Fruit fly (Drosophila melanogaster): ENCODE data around the gene CG13807.

The CG13807 gene

DNA sequence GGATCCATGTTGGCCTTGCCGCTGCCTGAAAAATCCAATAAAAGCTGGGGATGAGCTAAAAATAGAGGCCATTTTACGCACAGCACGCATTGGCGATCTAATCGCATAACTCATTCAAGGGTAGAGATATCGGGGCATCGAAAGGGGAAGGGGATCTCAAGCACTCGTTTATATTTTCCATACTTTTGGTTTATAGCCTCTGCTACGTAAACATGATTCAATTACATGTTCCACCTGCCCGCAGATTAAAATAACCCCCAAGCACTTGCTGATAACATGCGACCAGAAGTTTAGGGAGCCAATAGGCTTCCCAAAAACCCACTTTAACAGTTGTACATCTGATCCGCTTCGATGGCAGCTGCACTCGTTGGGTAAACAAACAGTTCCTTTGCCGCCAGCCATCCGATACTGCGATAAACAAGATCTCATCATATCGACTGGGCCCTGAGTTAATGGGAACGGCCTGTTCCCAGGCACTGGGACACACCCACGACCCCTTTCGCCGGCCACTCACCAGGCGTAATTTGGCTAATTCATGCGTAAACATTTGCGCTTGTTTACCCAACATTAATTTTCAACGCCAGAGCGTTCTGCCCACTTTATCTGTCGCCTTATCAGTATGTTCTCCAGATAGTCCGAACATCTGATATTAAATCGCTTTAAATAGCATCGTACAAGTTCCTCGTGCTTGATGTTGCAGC, 8.6 kb upstream of the CG13807 start (continued):
- no peak for TF ChIP-seq CG11456 (GFP tag; IDR thresholded peaks at IDR 0.05)
- TF ChIP-seq CG12942 (GFP tag; optimal IDR thresholded peaks at IDR 0.05): no peak
- 0 out of 3 replicates have a peak, but pooled peaks have one; percentile 16 for TF ChIP-seq so (GFP tag; IDR thresholded peaks at IDR 0.05)
- no peak for TF ChIP-seq CG5180 (GFP tag; optimal IDR thresholded peaks at IDR 0.05)
- TF ChIP-seq gce (GFP tag; IDR thresholded peaks at IDR 0.05): no peak
- TF ChIP-seq schlank (tag; optimal IDR thresholded peaks at IDR 0.05): peak; percentile 8
- TF ChIP-seq CG14860 (GFP tag; IDR thresholded peaks at IDR 0.05; ENCODE audit: partially characterized antibody): no peak
- TF ChIP-seq gfzf (GFP tag; optimal IDR thresholded peaks at IDR 0.05): no peak
- TF ChIP-seq grau (tag; optimal IDR thresholded peaks at IDR 0.05): no peak
- peak; percentile 12 for TF ChIP-seq CrebB (tag; optimal IDR thresholded peaks at IDR 0.05)
- peak; percentile 10 for TF ChIP-seq HHEX (GFP tag; optimal IDR thresholded peaks at IDR 0.05)
- TF ChIP-seq CG32532 (GFP tag; IDR thresholded peaks at IDR 0.05): no peak
- TF ChIP-seq Usf (GFP tag; optimal IDR thresholded peaks at IDR 0.05): no peak
- no peak for TF ChIP-seq CG4820 (GFP tag; optimal IDR thresholded peaks at IDR 0.05)
- TF ChIP-seq ATbp (GFP tag; optimal IDR thresholded peaks at IDR 0.05): peak; percentile 31
- peak; percentile 29 for TF ChIP-seq CG7987 (GFP tag; optimal IDR thresholded peaks at IDR 0.05)
- no peak for TF ChIP-seq Pdp1 (GFP tag; optimal IDR thresholded peaks at IDR 0.05)
- no peak for TF ChIP-seq CG32767 (GFP tag; IDR thresholded peaks at IDR 0.05)
- TF ChIP-seq GATAe (GFP tag; conservative IDR thresholded peaks at IDR 0.05): peak; percentile 59
- no peak for TF ChIP-seq ato (GFP tag; IDR thresholded peaks at IDR 0.05; ENCODE audit: partially characterized antibody)
- TF ChIP-seq CG9727 (GFP tag; optimal IDR thresholded peaks at IDR 0.05): no peak
- TF ChIP-seq zen (tag; optimal IDR thresholded peaks at IDR 0.05): no peak
- TF ChIP-seq wek (GFP tag; optimal IDR thresholded peaks at IDR 0.05): peak; percentile 44
- TF ChIP-seq CG3407 (GFP tag; optimal IDR thresholded peaks at IDR 0.05): no peak
- no peak for TF ChIP-seq CG17568 (GFP tag; optimal IDR thresholded peaks at IDR 0.05)
- no peak for TF ChIP-seq CG34422 (GFP tag; IDR thresholded peaks at IDR 0.05)
- peak; percentile 4 for TF ChIP-seq Ets65A (GFP tag)
- TF ChIP-seq Hmr (GFP tag; optimal IDR thresholded peaks at IDR 0.05): peak; percentile 60
- TF ChIP-seq ci (GFP tag; IDR thresholded peaks at IDR 0.05): peak; percentile 25; the same call in 1 of the 3 replicates
- peak; percentile 11 for TF ChIP-seq Hey (tag; optimal IDR thresholded peaks at IDR 0.05)
- no peak for TF ChIP-seq Sry-δ (GFP tag; optimal IDR thresholded peaks at IDR 0.05)
- no peak for TF ChIP-seq tio (GFP tag; optimal IDR thresholded peaks at IDR 0.05)
- no peak for TF ChIP-seq HmgD (GFP tag; optimal IDR thresholded peaks at IDR 0.05)
- TF ChIP-seq CG13296 (GFP tag; optimal IDR thresholded peaks at IDR 0.05): peak; percentile 53
- no peak for TF ChIP-seq CG13894 (tag; optimal IDR thresholded peaks at IDR 0.05)
- peak; percentile 50 for TF ChIP-seq CG12071 (GFP tag; optimal IDR thresholded peaks at IDR 0.05)
- no peak for TF ChIP-seq CG31224 (GFP tag; IDR thresholded peaks at IDR 0.05)
- TF ChIP-seq mam (GFP tag; optimal IDR thresholded peaks at IDR 0.05): no peak
- TF ChIP-seq CG1529 (GFP tag; optimal IDR thresholded peaks at IDR 0.05): no peak
- TF ChIP-seq rib (GFP tag; IDR thresholded peaks at IDR 0.05): no peak
- no peak for TF ChIP-seq tgo (GFP tag; IDR thresholded peaks at IDR 0.05)
- no peak for TF ChIP-seq CG11247 (GFP tag; IDR thresholded peaks at IDR 0.05)
- no peak for TF ChIP-seq Bteb2 (GFP tag; optimal IDR thresholded peaks at IDR 0.05)
- TF ChIP-seq CTCF (GFP tag; optimal IDR thresholded peaks at IDR 0.05): no peak
- peak; percentile 26 for TF ChIP-seq CG15514 (GFP tag; optimal IDR thresholded peaks at IDR 0.05)
- no peak for TF ChIP-seq cg (GFP tag; optimal IDR thresholded peaks at IDR 0.05)
- TF ChIP-seq Adf1 (GFP tag; IDR thresholded peaks at IDR 0.05): 0 out of 2 replicates have a peak, but pooled peaks have one; percentile 6
- no peak for TF ChIP-seq ranshi (GFP tag; IDR thresholded peaks at IDR 0.05)
- 0 out of 4 replicates have a peak, but pooled peaks have one; percentile 31 for TF ChIP-seq chinmo (GFP tag; IDR thresholded peaks at IDR 0.05; ENCODE audit: partially characterized antibody)
- TF ChIP-seq grn (GFP tag; optimal IDR thresholded peaks at IDR 0.05): peak; percentile 24

Data from whole organism, embryonic.